Worm (Caenorhabditis elegans) whole organism, L2 larva: ENCODE measurements around the gene Y57G11B.5.

Source experiments
- elt-3 ChIP-seq: sonication (generic microtip); optimal IDR thresholded peaks from 2 replicates; lab custom pipeline; 2017; ENCODE audit warnings: missing biosample characterization, missing genetic modification characterization
- lin-39 ChIP-seq: fragments of 150-350 bp; optimal IDR thresholded peaks from 2 replicates; lab custom pipeline; 2014; ENCODE audit warnings: missing biosample characterization, missing genetic modification reagents, missing genetic modification characterization
- unc-62 ChIP-seq: fragments of 150-350 bp; optimal IDR thresholded peaks from 2 replicates; lab custom pipeline; 2014; ENCODE audit warnings: missing biosample characterization, missing genetic modification reagents, missing genetic modification characterization
- ztf-11 ChIP-seq: sonication (generic microtip); optimal IDR thresholded peaks from 2 replicates; lab custom pipeline; 2017; ENCODE audit warnings: missing biosample characterization, missing genetic modification characterization

- TF ChIP-seq unc-62 (GFP tag; lab: Kevin White, UChicago): no peak
- TF ChIP-seq ztf-11 (tag; lab: Kevin White, UChicago): no peak
- TF ChIP-seq lin-39: no peak
- TF ChIP-seq elt-3 (tag; lab: Kevin White, UChicago): no peak
Observed at ce11 chrIV:14536911-14537310, 37.7 kb upstream of the Y57G11B.5 start, which contains the start of gene T27E7.5.
